Fruit fly (Drosophila melanogaster): ENCODE data around the gene Ubc84D.

Gene Ubc84D

DNA sequence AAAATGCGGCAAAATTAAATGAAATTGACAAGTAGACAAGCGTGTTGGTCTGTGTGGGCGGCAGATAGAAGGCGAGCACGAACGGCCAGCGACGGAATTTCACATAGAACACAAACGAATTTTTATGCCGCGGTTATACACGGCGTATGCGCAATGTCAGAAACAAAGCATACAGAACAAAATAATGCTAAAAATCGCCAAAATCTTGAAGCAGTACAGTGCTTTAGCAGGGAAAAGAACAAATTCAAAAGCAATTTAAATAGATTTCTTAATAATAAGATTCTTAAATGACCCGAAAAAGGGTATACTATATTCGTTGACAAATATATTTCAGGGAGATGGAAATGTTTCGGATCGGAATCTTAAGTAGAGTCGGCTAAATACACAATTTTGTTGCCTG is 18.7 kb downstream of the Ubc84D start (continued):
- no peak for TF ChIP-seq MTF-1 (GFP tag; optimal IDR thresholded peaks at IDR 0.05; ENCODE audit: borderline replicate concordance)
- peak in 1 of 2 experiments; percentile 54 for TF ChIP-seq Hr51 (GFP tag; optimal IDR thresholded peaks at IDR 0.05)
- TF ChIP-seq jing (GFP tag; optimal IDR thresholded peaks at IDR 0.05), result no peak
- TF ChIP-seq CG4360 (GFP tag; IDR thresholded peaks at IDR 0.05), result no peak
- no peak for TF ChIP-seq toy (GFP tag; IDR thresholded peaks at IDR 0.05)
- TF ChIP-seq sc (optimal IDR thresholded peaks at IDR 0.05), result no peak
- no peak for TF ChIP-seq sc (GFP tag; optimal IDR thresholded peaks at IDR 0.05)
- TF ChIP-seq Dll (GFP tag; IDR thresholded peaks at IDR 0.05; ENCODE audit: partially characterized antibody), result no peak
- TF ChIP-seq Oaz (GFP tag; IDR thresholded peaks at IDR 0.05), result no peak
- TF ChIP-seq Sox100B (GFP tag; optimal IDR thresholded peaks at IDR 0.05), result no peak
- TF ChIP-seq CG3847 (GFP tag; IDR thresholded peaks at IDR 0.05), result peak; percentile 44
- peak; percentile 13 for TF ChIP-seq Hsf (GFP tag; optimal IDR thresholded peaks at IDR 0.05)
- TF ChIP-seq pan (optimal IDR thresholded peaks at IDR 0.05), result no peak
- TF ChIP-seq pan (GFP tag; optimal IDR thresholded peaks at IDR 0.05 in 1 of 2, IDR thresholded peaks at IDR 0.05 in 1 of 2), result peak in 1 of 2 experiments; percentile 32
- TF ChIP-seq CG1647 (GFP tag; optimal IDR thresholded peaks at IDR 0.05), result no peak
- TF ChIP-seq sima (GFP tag; optimal IDR thresholded peaks at IDR 0.05), result no peak
- no peak for TF ChIP-seq Max (GFP tag; optimal IDR thresholded peaks at IDR 0.05)
- TF ChIP-seq CG8290 (GFP tag; optimal IDR thresholded peaks at IDR 0.05), result no peak
- TF ChIP-seq CG8290 (tag; optimal IDR thresholded peaks at IDR 0.05), result peak in 1 of 2 experiments; percentile 6
- TF ChIP-seq NC2α (GFP tag; optimal IDR thresholded peaks at IDR 0.05), result no peak
- no peak for TF ChIP-seq CG5953 (GFP tag; IDR thresholded peaks at IDR 0.05)
- no peak for TF ChIP-seq CG11723 (GFP tag; optimal IDR thresholded peaks at IDR 0.05)
- TF ChIP-seq CG32532 (GFP tag; IDR thresholded peaks at IDR 0.05), result peak; percentile 57
- no peak for TF ChIP-seq CG12299 (tag; optimal IDR thresholded peaks at IDR 0.05)
- no peak for TF ChIP-seq trh (GFP tag; optimal IDR thresholded peaks at IDR 0.05)
- TF ChIP-seq zen (tag; optimal IDR thresholded peaks at IDR 0.05), result no peak
- no peak for TF ChIP-seq CG13296 (GFP tag; optimal IDR thresholded peaks at IDR 0.05)
- TF ChIP-seq YL-1 (GFP tag; optimal IDR thresholded peaks at IDR 0.05), result no peak
- peak; percentile 15 for TF ChIP-seq tx (GFP tag; optimal IDR thresholded peaks at IDR 0.05)
- TF ChIP-seq Lhr (GFP tag; optimal IDR thresholded peaks at IDR 0.05), result no peak
- no peak for TF ChIP-seq CG11398 (GFP tag; optimal IDR thresholded peaks at IDR 0.05)
- no peak for TF ChIP-seq Hmx (GFP tag; optimal IDR thresholded peaks at IDR 0.05)
- TF ChIP-seq bowl (GFP tag; IDR thresholded peaks at IDR 0.05), result no peak
- TF ChIP-seq CG17829 (tag; optimal IDR thresholded peaks at IDR 0.05), result no peak
- TF ChIP-seq TFAM (GFP tag; optimal IDR thresholded peaks at IDR 0.05), result no peak
- no peak for TF ChIP-seq Trl (optimal IDR thresholded peaks at IDR 0.05)
- no peak for TF ChIP-seq Trl (GFP tag; optimal IDR thresholded peaks at IDR 0.05)
- no peak for TF ChIP-seq pros (GFP tag; optimal IDR thresholded peaks at IDR 0.05)
- no peak for TF ChIP-seq GATAe (GFP tag; conservative IDR thresholded peaks at IDR 0.05)
- TF ChIP-seq slou (GFP tag; optimal IDR thresholded peaks at IDR 0.05), result peak; percentile 18
- TF ChIP-seq ttk (GFP tag; IDR thresholded peaks at IDR 0.05), result no peak
- no peak for TF ChIP-seq ac (GFP tag; optimal IDR thresholded peaks at IDR 0.05)
- no peak for TF ChIP-seq CG2712 (tag; optimal IDR thresholded peaks at IDR 0.05)
- TF ChIP-seq grau (tag; optimal IDR thresholded peaks at IDR 0.05), result peak; percentile 44
- no peak for TF ChIP-seq Jarid2 (GFP tag; optimal IDR thresholded peaks at IDR 0.05)
- TF ChIP-seq CG7839 (tag; optimal IDR thresholded peaks at IDR 0.05), result peak; percentile 49
- peak; percentile 15 for TF ChIP-seq CG9817 (tag; optimal IDR thresholded peaks at IDR 0.05)
- TF ChIP-seq CG6854 (GFP tag; optimal IDR thresholded peaks at IDR 0.05), result no peak
- no peak for TF ChIP-seq ci (GFP tag; IDR thresholded peaks at IDR 0.05)
- TF ChIP-seq zfh2 (GFP tag; optimal IDR thresholded peaks at IDR 0.05), result peak; percentile 28
- TF ChIP-seq Myb (GFP tag; optimal IDR thresholded peaks at IDR 0.05), result no peak
- no peak for TF ChIP-seq Camta (GFP tag; optimal IDR thresholded peaks at IDR 0.05)
- TF ChIP-seq CG15514 (GFP tag; optimal IDR thresholded peaks at IDR 0.05), result peak; percentile 16
